Fruit fly (Drosophila melanogaster) S2 (cell line): Measurements from ENCODE around the gene dmrt93B.

Experiments
- CG8478 ChIP-seq: fragments of >200 bp; optimal IDR thresholded peaks from 2 replicates; lab custom pipeline; 2018
- CTCF ChIP-seq, 2 experiments: fragments of >200 bp; optimal IDR thresholded peaks; 2 replicates each; lab custom pipeline; 2018

dmrt93B gene

DNA sequence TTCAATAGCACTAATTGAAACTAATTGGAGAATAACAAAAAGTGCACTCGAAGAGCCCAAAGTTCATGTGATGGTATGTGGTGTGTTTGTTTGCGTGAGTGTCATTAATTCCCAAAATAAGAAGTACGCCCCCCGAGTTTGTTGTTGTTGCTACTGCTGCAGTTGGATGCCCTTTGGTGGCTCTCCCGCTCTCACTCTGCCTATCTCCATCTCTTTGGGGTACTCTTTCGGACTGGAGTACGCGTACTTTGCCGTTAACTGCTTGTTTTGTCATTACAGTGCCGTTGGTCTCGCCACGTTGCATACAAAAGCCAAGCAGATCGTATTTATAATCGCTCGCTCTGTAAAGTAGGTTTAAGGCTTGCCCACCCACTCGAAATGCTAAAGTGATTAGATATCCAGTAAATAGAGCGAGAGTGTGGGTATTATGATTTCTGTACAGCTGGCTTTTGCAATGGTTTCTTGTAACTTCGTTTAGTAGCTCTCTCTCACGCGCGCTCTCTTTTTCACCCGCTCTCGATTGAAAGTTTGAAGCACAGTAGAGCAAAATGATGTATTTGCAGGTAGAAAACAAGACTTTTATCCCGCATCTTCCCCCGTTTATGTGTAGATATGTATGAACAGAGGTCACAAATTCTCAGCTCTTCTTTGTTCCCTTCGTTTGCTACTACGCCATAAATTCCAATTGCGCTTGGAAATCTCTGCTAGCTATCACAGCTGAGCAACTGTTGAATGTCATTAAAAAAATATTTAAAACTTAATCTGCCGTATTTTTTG, 38.3 kb downstream of the dmrt93B start:
- TF ChIP-seq CG8478 (lab: Kevin White, UChicago) = no peak
- no peak for TF ChIP-seq CTCF (optimal IDR thresholded peaks at IDR 0.05; lab: Kevin White, UChicago)

DNA sequence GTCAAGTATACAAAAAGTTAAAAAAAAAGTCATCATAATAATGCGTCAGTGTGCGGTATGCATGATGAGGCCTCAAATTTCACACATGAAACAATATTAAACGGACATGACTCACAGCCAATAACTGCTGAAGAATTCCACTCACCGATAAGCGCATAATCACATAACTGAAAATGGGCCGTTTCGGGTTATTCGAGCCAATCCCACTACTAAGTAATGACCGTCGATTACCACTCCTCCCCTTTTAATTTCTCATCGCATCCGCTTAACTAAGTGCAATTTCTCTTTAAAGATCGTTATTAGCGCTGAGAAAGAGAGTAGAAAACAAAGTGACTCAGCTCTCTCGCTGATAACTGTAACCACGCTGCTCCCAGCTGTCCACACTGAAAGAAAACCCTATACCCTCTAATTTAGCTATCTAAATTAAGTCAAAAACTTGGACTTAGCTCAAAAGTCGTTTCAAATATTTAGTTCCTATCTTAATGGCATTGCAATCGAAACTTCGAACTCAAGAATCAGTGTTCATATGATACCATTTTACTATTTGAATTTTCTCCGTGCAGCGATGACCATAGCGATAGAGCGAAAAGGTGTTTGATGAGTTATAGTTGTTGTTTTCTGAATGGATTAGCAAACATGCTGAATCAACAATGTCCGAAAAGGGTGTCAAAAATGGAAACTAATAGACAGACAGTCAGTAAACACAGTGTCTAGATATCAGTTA, 39.1 kb downstream of the dmrt93B start:
- TF ChIP-seq CG8478 (lab: Kevin White, UChicago) (no peak), CTCF (optimal IDR thresholded peaks at IDR 0.05; lab: Kevin White, UChicago) (no peak)

DNA sequence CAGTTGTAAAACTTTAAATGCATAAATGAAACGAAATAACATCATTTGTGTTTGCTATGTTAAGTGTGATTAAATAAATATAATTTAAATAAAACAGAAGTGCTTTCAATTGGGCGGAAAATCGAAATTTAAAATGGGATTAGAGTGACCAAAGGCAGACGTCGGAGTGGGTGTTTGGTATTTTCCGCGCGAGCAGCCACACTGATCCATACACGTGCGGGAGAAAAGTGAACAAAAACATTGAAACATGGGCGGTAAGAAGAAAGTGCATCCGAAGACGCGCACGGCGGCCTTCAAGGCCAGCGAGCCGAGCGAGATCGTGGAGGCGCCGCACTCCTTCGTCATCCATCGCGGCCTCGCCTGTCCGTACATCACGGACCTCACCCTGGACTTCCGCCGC, 42.2 kb downstream of the dmrt93B start, which contains the start of gene ppan:
Gene ppan (plus strand): TSS at position 198 of the 400 bp plus-strand sequence.
- TF ChIP-seq CTCF (optimal IDR thresholded peaks at IDR 0.05; lab: Kevin White, UChicago) = no peak
- no peak for TF ChIP-seq CG8478 (lab: Kevin White, UChicago)

DNA sequence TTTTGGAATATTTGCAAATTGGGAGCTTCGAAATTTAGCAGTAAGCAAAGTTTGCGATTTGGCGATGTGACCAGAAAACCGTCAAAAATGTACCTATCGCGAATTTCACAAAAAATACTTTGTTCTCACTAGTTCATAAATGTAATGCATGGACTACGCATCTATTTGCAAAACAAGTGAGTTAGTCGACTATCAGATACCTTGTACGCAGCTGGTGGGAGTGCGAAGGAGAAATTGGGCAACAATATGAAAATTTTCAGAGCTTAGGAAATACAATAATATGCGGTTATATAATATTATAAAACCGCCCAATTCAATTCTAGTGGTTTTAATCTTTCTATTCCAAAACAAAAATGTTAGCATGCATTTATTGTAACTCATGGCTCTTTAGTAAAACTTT, 45.0 kb downstream of the dmrt93B start, which contains the start of gene Bdbt:
Gene Bdbt (minus strand): TSS at position 73 of the 400 bp plus-strand sequence.
- TF ChIP-seq CTCF (optimal IDR thresholded peaks at IDR 0.05; lab: Kevin White, UChicago) (no peak), CG8478 (lab: Kevin White, UChicago) (no peak)

DNA sequence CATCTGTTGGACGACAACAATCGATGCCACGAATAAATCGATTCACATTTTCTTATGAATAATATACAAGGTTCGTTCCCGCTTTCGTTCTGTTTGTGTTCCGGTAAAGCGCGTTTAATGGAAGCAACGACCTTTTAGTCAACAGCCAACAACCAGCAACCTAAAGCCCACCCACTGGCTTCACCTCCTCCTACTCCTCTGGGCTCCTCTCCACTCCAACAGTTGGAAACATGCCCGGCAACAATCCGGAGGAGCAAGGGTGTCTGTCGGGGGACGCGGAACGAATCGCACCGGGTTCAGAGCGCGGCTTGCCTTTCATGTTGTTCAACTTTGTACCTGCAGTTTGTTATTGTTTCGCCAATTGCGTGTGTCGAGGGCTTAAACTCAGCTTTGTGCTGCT, 50.4 kb downstream of the dmrt93B start:
- TF ChIP-seq CG8478 (lab: Kevin White, UChicago) = no peak
- no peak for TF ChIP-seq CTCF (optimal IDR thresholded peaks at IDR 0.05; lab: Kevin White, UChicago)
